Worm (Caenorhabditis elegans): ENCODE data around the gene bgal-2.

bgal-2 gene

ce11 chrX:6784181-6784580 lies at the start of gene bgal-2:
Gene bgal-2, plus strand, starts transcription at chrX:6784411.
- no peak for TF ChIP-seq W03F9.2 (tag; optimal IDR thresholded peaks at IDR 0.05)
- no peak for TF ChIP-seq him-1 (tag; optimal IDR thresholded peaks at IDR 0.05)
- TF ChIP-seq dao-5 (tag; optimal IDR thresholded peaks at IDR 0.05) = no peak

ce11 chrX:6735494-6735893 lies 48.7 kb upstream of the bgal-2 start:
- TF ChIP-seq W03F9.2 (tag; optimal IDR thresholded peaks at IDR 0.05) = no peak
- TF ChIP-seq him-1 (tag; optimal IDR thresholded peaks at IDR 0.05) = no peak

ce11 chrX:6736358-6736991 lies 47.7 kb upstream of the bgal-2 start:
- TF ChIP-seq W03F9.2 (tag; optimal IDR thresholded peaks at IDR 0.05) (peak; percentile 37), dao-5 (tag; optimal IDR thresholded peaks at IDR 0.05) (no peak), him-1 (tag; optimal IDR thresholded peaks at IDR 0.05) (no peak)

- TF ChIP-seq W03F9.2 (tag; optimal IDR thresholded peaks at IDR 0.05) (no peak), him-1 (tag; optimal IDR thresholded peaks at IDR 0.05) (peak; percentile 84), dao-5 (tag; optimal IDR thresholded peaks at IDR 0.05) (no peak)
Measured at ce11 chrX:6737329-6738008, 46.7 kb upstream of the bgal-2 start.

- TF ChIP-seq him-1 (tag; optimal IDR thresholded peaks at IDR 0.05) (no peak), dao-5 (tag; optimal IDR thresholded peaks at IDR 0.05) (no peak), W03F9.2 (tag; optimal IDR thresholded peaks at IDR 0.05) (no peak)
Measured at ce11 chrX:6738535-6738934, 45.7 kb upstream of the bgal-2 start.

- no peak for TF ChIP-seq W03F9.2 (tag; optimal IDR thresholded peaks at IDR 0.05)
- peak; percentile 19 for TF ChIP-seq him-1 (tag; optimal IDR thresholded peaks at IDR 0.05)
Measured at ce11 chrX:6739034-6740008, 44.9 kb upstream of the bgal-2 start.

- TF ChIP-seq him-1 (tag; optimal IDR thresholded peaks at IDR 0.05) = peak; percentile 38
- no peak for TF ChIP-seq dao-5 (tag; optimal IDR thresholded peaks at IDR 0.05)
- TF ChIP-seq W03F9.2 (tag; optimal IDR thresholded peaks at IDR 0.05) = no peak
Measured at ce11 chrX:6740282-6740982, 43.8 kb upstream of the bgal-2 start.

ce11 chrX:6740983-6741365 lies 43.2 kb upstream of the bgal-2 start:
- TF ChIP-seq W03F9.2 (tag; optimal IDR thresholded peaks at IDR 0.05) (no peak), him-1 (tag; optimal IDR thresholded peaks at IDR 0.05) (no peak), dao-5 (tag; optimal IDR thresholded peaks at IDR 0.05) (no peak)

ce11 chrX:6741532-6741931 lies 42.7 kb upstream of the bgal-2 start:
- TF ChIP-seq him-1 (tag; optimal IDR thresholded peaks at IDR 0.05) (no peak), W03F9.2 (tag; optimal IDR thresholded peaks at IDR 0.05) (peak; percentile 1), dao-5 (tag; optimal IDR thresholded peaks at IDR 0.05) (no peak)

- no peak for TF ChIP-seq W03F9.2 (tag; optimal IDR thresholded peaks at IDR 0.05)
- no peak for TF ChIP-seq dao-5 (tag; optimal IDR thresholded peaks at IDR 0.05)
- TF ChIP-seq him-1 (tag; optimal IDR thresholded peaks at IDR 0.05) = peak; percentile 4
Measured at ce11 chrX:6742011-6742683, 42.1 kb upstream of the bgal-2 start, which contains the start of gene mdl-1. Gene mdl-1, plus strand, starts transcription at chrX:6742351.

- TF ChIP-seq W03F9.2 (tag; optimal IDR thresholded peaks at IDR 0.05) = no peak
- no peak for TF ChIP-seq him-1 (tag; optimal IDR thresholded peaks at IDR 0.05)
- TF ChIP-seq dao-5 (tag; optimal IDR thresholded peaks at IDR 0.05) = no peak
Measured at ce11 chrX:6742891-6743290, 41.3 kb upstream of the bgal-2 start.

- no peak for TF ChIP-seq W03F9.2 (tag; optimal IDR thresholded peaks at IDR 0.05)
- TF ChIP-seq dao-5 (tag; optimal IDR thresholded peaks at IDR 0.05) = no peak
- TF ChIP-seq him-1 (tag; optimal IDR thresholded peaks at IDR 0.05) = no peak
Measured at ce11 chrX:6743344-6743743, 40.9 kb upstream of the bgal-2 start.
